Fruit fly (Drosophila melanogaster): ENCODE data around the gene hng3.
A peak's percentile ranks its signal among the peaks of the same experiment; 100 is the strongest.

The hng3 gene

DNA sequence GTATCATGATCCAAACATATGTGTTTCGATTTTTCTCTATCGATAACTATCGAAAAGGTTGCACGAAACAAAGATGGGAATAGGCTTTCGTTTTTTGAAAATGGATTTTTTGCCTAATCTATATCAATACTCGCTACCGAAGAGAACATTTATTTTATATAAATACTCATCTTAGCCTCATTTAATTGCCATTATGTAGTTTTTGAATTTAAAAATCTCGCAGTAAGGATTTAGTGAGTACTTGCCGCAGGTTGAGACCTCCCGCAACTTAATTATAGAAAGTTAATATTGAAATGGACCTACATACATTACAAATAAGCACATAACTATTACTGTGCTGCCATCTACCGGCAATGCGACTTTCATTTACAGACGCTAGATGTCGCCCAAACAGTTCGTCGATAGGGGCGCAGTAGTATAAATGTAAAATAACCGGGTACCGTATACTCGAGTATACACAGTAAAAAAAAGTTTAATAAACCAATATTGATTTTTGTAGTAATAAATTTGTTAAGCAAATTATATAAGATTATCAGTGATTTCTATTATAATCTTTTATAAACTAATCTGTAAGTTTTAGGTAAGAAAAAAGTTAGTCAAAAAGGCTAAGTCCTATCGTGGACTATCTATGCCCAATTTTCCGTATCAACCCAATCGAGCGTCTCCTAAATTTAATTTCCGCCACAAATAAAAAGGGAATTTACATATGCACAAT lies 43.3 kb downstream of the hng3 start, which contains the start of gene CG13896 (continued):
- peak; percentile 71 for TF ChIP-seq CG18476 (GFP tag; optimal IDR thresholded peaks at IDR 0.05)
- TF ChIP-seq ac (GFP tag; optimal IDR thresholded peaks at IDR 0.05), result peak; percentile 50
- TF ChIP-seq CG17612 (GFP tag; IDR thresholded peaks at IDR 0.05), result peak; percentile 34; the same call in 1 of the 2 replicates
- peak; percentile 87 for TF ChIP-seq CG16779 (GFP tag; IDR thresholded peaks at IDR 0.05)
- peak; percentile 92 for TF ChIP-seq ash1 (GFP tag; optimal IDR thresholded peaks at IDR 0.05)
- peak; percentile 66 for TF ChIP-seq crc (GFP tag; optimal IDR thresholded peaks at IDR 0.05)
- peak; percentile 95 for TF ChIP-seq CG30403 (GFP tag; optimal IDR thresholded peaks at IDR 0.05)
- TF ChIP-seq chn (GFP tag; optimal IDR thresholded peaks at IDR 0.05), result peak; percentile 91
- TF ChIP-seq YL-1 (GFP tag; optimal IDR thresholded peaks at IDR 0.05), result peak; percentile 29
- no peak for TF ChIP-seq C15 (GFP tag; IDR thresholded peaks at IDR 0.05)
- TF ChIP-seq CG10543 (GFP tag; optimal IDR thresholded peaks at IDR 0.05), result peak; percentile 41
- peak; percentile 55 for TF ChIP-seq nom (GFP tag; optimal IDR thresholded peaks at IDR 0.05)
- TF ChIP-seq CG12659 (GFP tag; optimal IDR thresholded peaks at IDR 0.05), result peak; percentile 87
- TF ChIP-seq hkb (optimal IDR thresholded peaks at IDR 0.05), result peak; percentile 54
- TF ChIP-seq hkb (GFP tag; IDR thresholded peaks at IDR 0.05), result peak; percentile 69
- peak; percentile 89 for TF ChIP-seq CG10209 (GFP tag; optimal IDR thresholded peaks at IDR 0.05)
- peak; percentile 34 for TF ChIP-seq Hand (GFP tag; optimal IDR thresholded peaks at IDR 0.05)
- 0 out of 3 replicates have a peak, but pooled peaks have one; percentile 38 for TF ChIP-seq jigr1 (GFP tag; IDR thresholded peaks at IDR 0.05)
- TF ChIP-seq BtbVII (GFP tag; optimal IDR thresholded peaks at IDR 0.05), result peak; percentile 66
- peak; percentile 74 for TF ChIP-seq hbn (GFP tag; IDR thresholded peaks at IDR 0.05; ENCODE audit: partially characterized antibody)
- 0 out of 3 replicates have a peak, but pooled peaks have one; percentile 6 for TF ChIP-seq sr (GFP tag; IDR thresholded peaks at IDR 0.05)
- peak; percentile 87 for TF ChIP-seq gcm (GFP tag; optimal IDR thresholded peaks at IDR 0.05)
- TF ChIP-seq HmgD (GFP tag; optimal IDR thresholded peaks at IDR 0.05), result peak; percentile 90
- no peak for TF ChIP-seq dimm (GFP tag; IDR thresholded peaks at IDR 0.05)
- peak; percentile 82 for TF ChIP-seq emc (GFP tag; optimal IDR thresholded peaks at IDR 0.05)
- peak; percentile 87 for TF ChIP-seq H15 (GFP tag; IDR thresholded peaks at IDR 0.05)
- TF ChIP-seq CG7745 (tag; optimal IDR thresholded peaks at IDR 0.05), result peak; percentile 28
- TF ChIP-seq CG14965 (GFP tag; optimal IDR thresholded peaks at IDR 0.05; ENCODE audit: borderline replicate concordance), result peak; percentile 58
- peak; percentile 36 for TF ChIP-seq gcm2 (GFP tag; optimal IDR thresholded peaks at IDR 0.05)
- peak; percentile 89 for TF ChIP-seq CG12155 (GFP tag; optimal IDR thresholded peaks at IDR 0.05)
- TF ChIP-seq CG11247 (GFP tag; IDR thresholded peaks at IDR 0.05), result peak; percentile 95
- no peak for TF ChIP-seq ato (GFP tag; IDR thresholded peaks at IDR 0.05; ENCODE audit: partially characterized antibody)
- peak; percentile 60; the same call in 1 of the 3 replicates for TF ChIP-seq CG14860 (GFP tag; IDR thresholded peaks at IDR 0.05; ENCODE audit: partially characterized antibody)
- TF ChIP-seq Poxn (GFP tag; IDR thresholded peaks at IDR 0.05), result 0 out of 2 replicates have a peak, but pooled peaks have one; percentile 28
- peak; percentile 24; the same call in 1 of the 2 replicates for TF ChIP-seq toy (GFP tag; IDR thresholded peaks at IDR 0.05)
- peak; percentile 84 for TF ChIP-seq MTF-1 (GFP tag; optimal IDR thresholded peaks at IDR 0.05; ENCODE audit: borderline replicate concordance)
- peak; percentile 79 for TF ChIP-seq CG4617 (GFP tag; optimal IDR thresholded peaks at IDR 0.05; ENCODE audit: borderline replicate concordance)
- TF ChIP-seq nerfin-2 (GFP tag; IDR thresholded peaks at IDR 0.05; ENCODE audit: partially characterized antibody), result peak; percentile 45; the same call in 1 of the 2 replicates
- TF ChIP-seq B-H2 (GFP tag; optimal IDR thresholded peaks at IDR 0.05), result peak; percentile 75
- peak; percentile 83 for TF ChIP-seq CG18764 (GFP tag; optimal IDR thresholded peaks at IDR 0.05)
- peak; percentile 96 for TF ChIP-seq zf30C (GFP tag; optimal IDR thresholded peaks at IDR 0.05)
- TF ChIP-seq luna (GFP tag; optimal IDR thresholded peaks at IDR 0.05), result peak; percentile 71
- TF ChIP-seq her (GFP tag; optimal IDR thresholded peaks at IDR 0.05), result peak; percentile 85
- TF ChIP-seq CG31388 (GFP tag; optimal IDR thresholded peaks at IDR 0.05), result peak; percentile 81
- TF ChIP-seq pfk (GFP tag; optimal IDR thresholded peaks at IDR 0.05), result peak; percentile 41
- peak; percentile 74 for TF ChIP-seq CG13775 (GFP tag; optimal IDR thresholded peaks at IDR 0.05)
- TF ChIP-seq CG31441 (GFP tag; IDR thresholded peaks at IDR 0.05), result peak; percentile 83
- no peak for TF ChIP-seq mld (GFP tag; IDR thresholded peaks at IDR 0.05; ENCODE audit: partially characterized antibody)

All from whole organism, embryonic.